Worm (Caenorhabditis elegans): ENCODE results near the gene oig-4.

- TF ChIP-seq pha-4 (tag; optimal IDR thresholded peaks at IDR 0.05): no peak
- TF ChIP-seq ces-1 (GFP tag; optimal IDR thresholded peaks at IDR 0.05): no peak
- no peak for TF ChIP-seq lin-13 (tag; optimal IDR thresholded peaks at IDR 0.05)
- no peak for TF ChIP-seq elt-3 (tag; optimal IDR thresholded peaks at IDR 0.05)
- no peak for TF ChIP-seq zip-8 (tag; optimal IDR thresholded peaks at IDR 0.05)
These were observed 15.3 kb downstream of the oig-4 start for ce11 chrII:7628640-7629039.
